Fruit fly (Drosophila melanogaster) whole organism, embryonic: ENCODE measurements around the gene Hydr2.
A peak's percentile ranks its signal among the peaks of the same experiment; 100 is the strongest.

Experiments
- Atf-2 ChIP-seq: fragments of 200-800 bp; sonication (Bioruptor generic); optimal IDR thresholded peaks from 2 replicates; lab custom pipeline; 2016; ENCODE audit warnings: missing biosample characterization, missing genetic modification characterization
- Bgb ChIP-seq: fragments of 200-800 bp; sonication (Bioruptor generic); IDR thresholded peaks from 2 replicates; pipeline ENCODE4 v1.3.6; 2022; ENCODE audit warnings: missing biosample characterization, missing genetic modification characterization; ENCODE audit not compliant: partially characterized antibody
- Blimp-1 ChIP-seq: fragments of 200-800 bp; sonication (Bioruptor generic); optimal IDR thresholded peaks from 3 replicates; lab custom pipeline; 2018; ENCODE audit warnings: missing biosample characterization, missing genetic modification characterization, mild to moderate bottlenecking, moderate library complexity, missing genetic modification reagents
- Bteb2 ChIP-seq: fragments of 200-800 bp; sonication (Bioruptor generic); optimal IDR thresholded peaks from 2 replicates; lab custom pipeline; 2016; ENCODE audit warnings: missing biosample characterization, missing genetic modification characterization
- CG1024 ChIP-seq: fragments of 200-800 bp; sonication (Bioruptor generic); IDR thresholded peaks from 2 replicates; pipeline ENCODE4 v1.3.6; 2022; ENCODE audit warnings: missing biosample characterization, missing genetic modification characterization
- CG11085 ChIP-seq: fragments of 200-800 bp; sonication (Bioruptor generic); IDR thresholded peaks from 2 replicates; pipeline ENCODE4 v1.3.6; 2022; ENCODE audit warnings: missing biosample characterization, missing genetic modification characterization
- CG11560 ChIP-seq: fragments of 200-800 bp; sonication (Bioruptor generic); IDR thresholded peaks from 3 replicates; pipeline ENCODE4 v1.3.6; 2022; ENCODE audit warnings: missing biosample characterization, missing genetic modification characterization
- CG12219 ChIP-seq: fragments of 200-800 bp; sonication (Bioruptor generic); optimal IDR thresholded peaks from 3 replicates; lab custom pipeline; 2018; ENCODE audit warnings: missing biosample characterization, mild to moderate bottlenecking, missing genetic modification characterization
- CG13424 ChIP-seq: fragments of 200-800 bp; sonication (Bioruptor generic); optimal IDR thresholded peaks from 2 replicates; lab custom pipeline; 2019; ENCODE audit warnings: missing biosample characterization, mild to moderate bottlenecking, missing genetic modification characterization, moderate library complexity
- CG13624 ChIP-seq: fragments of 200-800 bp; sonication (Bioruptor generic); optimal IDR thresholded peaks from 2 replicates; lab custom pipeline; 2016; ENCODE audit warnings: missing biosample characterization, missing genetic modification characterization
- CG2116 ChIP-seq: fragments of 200-800 bp; sonication (Bioruptor generic); optimal IDR thresholded peaks from 3 replicates; lab custom pipeline; 2018; ENCODE audit warnings: missing biosample characterization, mild to moderate bottlenecking, missing genetic modification characterization
- CG3065 ChIP-seq: fragments of 200-800 bp; sonication (Bioruptor generic); optimal IDR thresholded peaks from 2 replicates; lab custom pipeline; 2016; ENCODE audit warnings: missing biosample characterization, missing genetic modification characterization
- CG32767 ChIP-seq: fragments of 200-800 bp; sonication (Bioruptor generic); IDR thresholded peaks from 2 replicates; pipeline ENCODE4 v1.3.6; 2022; ENCODE audit warnings: missing biosample characterization, missing genetic modification characterization
- CG32772 ChIP-seq: fragments of 200-800 bp; sonication (Bioruptor generic); IDR thresholded peaks from 2 replicates; pipeline ENCODE4 v1.3.6; 2022; ENCODE audit warnings: missing biosample characterization, missing genetic modification characterization
- CG4404 ChIP-seq: fragments of 200-800 bp; sonication (Bioruptor generic); IDR thresholded peaks from 2 replicates; pipeline ENCODE4 v1.3.6; 2022; ENCODE audit warnings: missing biosample characterization, missing genetic modification characterization
- CG4424 ChIP-seq: fragments of 200-800 bp; sonication (Bioruptor generic); optimal IDR thresholded peaks from 3 replicates; lab custom pipeline; 2016; ENCODE audit warnings: missing biosample characterization, missing genetic modification characterization
- CG4707 ChIP-seq: fragments of 200-800 bp; sonication (Bioruptor generic); optimal IDR thresholded peaks from 2 replicates; lab custom pipeline; 2018; ENCODE audit warnings: missing biosample characterization, mild to moderate bottlenecking, missing genetic modification characterization, moderate library complexity
- CG6272 ChIP-seq: fragments of 200-800 bp; sonication (Bioruptor generic); IDR thresholded peaks from 2 replicates; pipeline ENCODE4 v1.3.6; 2022; ENCODE audit warnings: missing biosample characterization, missing genetic modification characterization
- CG9817 ChIP-seq: fragments of 200-800 bp; sonication (Bioruptor generic); optimal IDR thresholded peaks from 2 replicates; lab custom pipeline; 2018; ENCODE audit warnings: missing biosample characterization, mild to moderate bottlenecking, missing genetic modification characterization, moderate library complexity
- D ChIP-seq, 2 experiments: fragments of 200-800 bp in 1 of 2; fragments of >200 bp in 1 of 2; sonication (Bioruptor generic) in 1 of 2; optimal IDR thresholded peaks; 2 replicates in 1 of 2; 3 replicates in 1 of 2; lab custom pipeline; 2017; ENCODE audit warnings: mild to moderate bottlenecking in 1 of 2, missing biosample characterization in 1 of 2, missing genetic modification characterization in 1 of 2, missing genetic modification reagents in 1 of 2
- Fer1 ChIP-seq: fragments of 200-800 bp; sonication (Bioruptor generic); optimal IDR thresholded peaks from 2 replicates; lab custom pipeline; 2017; ENCODE audit warnings: missing biosample characterization, mild to moderate bottlenecking, missing genetic modification characterization
- HLH4C ChIP-seq: fragments of 200-800 bp; sonication (Bioruptor generic); IDR thresholded peaks from 3 replicates; pipeline ENCODE4 v1.3.6; 2022; ENCODE audit warnings: missing biosample characterization, missing genetic modification characterization; ENCODE audit not compliant: partially characterized antibody
- Hand ChIP-seq: fragments of 200-800 bp; sonication (Bioruptor generic); optimal IDR thresholded peaks from 2 replicates; lab custom pipeline; 2017; ENCODE audit warnings: mild to moderate bottlenecking, missing biosample characterization, missing genetic modification reagents, missing genetic modification characterization
- Med ChIP-seq: fragments of 200-800 bp; sonication (Bioruptor generic); peaks from one replicate; lab custom pipeline; 2016; ENCODE audit warnings: missing biosample characterization, missing genetic modification characterization, mild to moderate bottlenecking, inconsistent platforms, moderate library complexity
- NK7.1 ChIP-seq: fragments of 200-800 bp; sonication (Bioruptor generic); optimal IDR thresholded peaks from 3 replicates; lab custom pipeline; 2016; ENCODE audit warnings: missing biosample characterization, missing genetic modification characterization
- Neu2 ChIP-seq: fragments of 200-800 bp; sonication (Bioruptor generic); optimal IDR thresholded peaks from 3 replicates; lab custom pipeline; 2016; ENCODE audit warnings: missing biosample characterization, missing genetic modification characterization, borderline replicate concordance
- Oli ChIP-seq: fragments of 200-800 bp; sonication (Bioruptor generic); optimal IDR thresholded peaks from 2 replicates; lab custom pipeline; 2018; ENCODE audit warnings: missing biosample characterization, mild to moderate bottlenecking, missing genetic modification characterization, moderate library complexity
- al ChIP-seq: fragments of 200-800 bp; sonication (Bioruptor generic); IDR thresholded peaks from 2 replicates; pipeline ENCODE4 v1.3.6; 2022; ENCODE audit warnings: missing biosample characterization, missing genetic modification characterization
- ash1 ChIP-seq: fragments of 200-800 bp; sonication (Bioruptor generic); optimal IDR thresholded peaks from 2 replicates; lab custom pipeline; 2018; ENCODE audit warnings: missing biosample characterization, mild to moderate bottlenecking, missing genetic modification characterization
- ato ChIP-seq: fragments of 200-800 bp; sonication (Bioruptor generic); IDR thresholded peaks from 2 replicates; pipeline ENCODE4 v1.3.6; 2022; ENCODE audit warnings: missing biosample characterization, missing genetic modification characterization; ENCODE audit not compliant: partially characterized antibody
- bigmax ChIP-seq: fragments of 200-800 bp; sonication (Bioruptor generic); optimal IDR thresholded peaks from 2 replicates; lab custom pipeline; 2018; ENCODE audit warnings: missing biosample characterization, mild to moderate bottlenecking, missing genetic modification characterization
- cas ChIP-seq: fragments of 200-800 bp; sonication (Bioruptor generic); IDR thresholded peaks from 2 replicates; pipeline ENCODE4 v1.3.6; 2022; ENCODE audit warnings: missing biosample characterization, missing genetic modification characterization
- cato ChIP-seq: fragments of 200-800 bp; sonication (Bioruptor generic); optimal IDR thresholded peaks from 2 replicates; lab custom pipeline; 2016; ENCODE audit warnings: missing biosample characterization, missing genetic modification characterization, borderline replicate concordance
- chm ChIP-seq: fragments of 200-800 bp; sonication (Bioruptor generic); IDR thresholded peaks from 2 replicates; pipeline ENCODE4 v1.3.6; 2022; ENCODE audit warnings: missing biosample characterization, missing genetic modification characterization
- dpn ChIP-seq, 2 experiments: fragments of 200-800 bp; sonication (Bioruptor generic); optimal IDR thresholded peaks; 3 replicates each; lab custom pipeline; 2016; ENCODE audit warnings: missing biosample characterization in 2 of 2, missing genetic modification characterization in 2 of 2
- hbn ChIP-seq: fragments of 200-800 bp; sonication (Bioruptor generic); IDR thresholded peaks from 2 replicates; pipeline ENCODE4 v1.3.6; 2022; ENCODE audit warnings: missing biosample characterization, missing genetic modification characterization; ENCODE audit not compliant: partially characterized antibody
- lab ChIP-seq: fragments of 200-800 bp; sonication (Bioruptor generic); optimal IDR thresholded peaks from 3 replicates; lab custom pipeline; 2017; ENCODE audit warnings: missing biosample characterization, missing genetic modification characterization, mild to moderate bottlenecking, moderate library complexity, missing genetic modification reagents
- luna ChIP-seq: fragments of 200-800 bp; sonication (Bioruptor generic); optimal IDR thresholded peaks from 2 replicates; lab custom pipeline; 2016; ENCODE audit warnings: missing biosample characterization, missing genetic modification characterization
- mirr ChIP-seq: fragments of 200-800 bp; sonication (Bioruptor generic); optimal IDR thresholded peaks from 3 replicates; lab custom pipeline; 2018; ENCODE audit warnings: missing biosample characterization, mild to moderate bottlenecking, missing genetic modification characterization
- row ChIP-seq: fragments of 200-800 bp; sonication (Bioruptor generic); IDR thresholded peaks from 3 replicates; pipeline ENCODE4 v1.3.6; 2022; ENCODE audit warnings: missing biosample characterization, missing genetic modification characterization
- sc ChIP-seq, 3 experiments: fragments of >200 bp in 2 of 3; fragments of 200-800 bp in 1 of 3; sonication (Bioruptor generic) in 1 of 3; optimal IDR thresholded peaks; 2 replicates in 2 of 3; 3 replicates in 1 of 3; lab custom pipeline; 2017; ENCODE audit warnings: mild to moderate bottlenecking in 1 of 3, missing biosample characterization in 1 of 3, missing genetic modification characterization in 1 of 3, missing genetic modification reagents in 1 of 3
- sd ChIP-seq: fragments of 200-800 bp; sonication (Bioruptor generic); optimal IDR thresholded peaks from 3 replicates; lab custom pipeline; 2018; ENCODE audit warnings: missing biosample characterization, mild to moderate bottlenecking, missing genetic modification characterization, moderate library complexity
- yki ChIP-seq: fragments of >200 bp; optimal IDR thresholded peaks from 3 replicates; lab custom pipeline; 2018
- zen2 ChIP-seq: fragments of 200-800 bp; sonication (Bioruptor generic); IDR thresholded peaks from 3 replicates; pipeline ENCODE4 v1.3.6; 2022; ENCODE audit warnings: missing biosample characterization, missing genetic modification characterization; ENCODE audit not compliant: partially characterized antibody

The Hydr2 gene

DNA sequence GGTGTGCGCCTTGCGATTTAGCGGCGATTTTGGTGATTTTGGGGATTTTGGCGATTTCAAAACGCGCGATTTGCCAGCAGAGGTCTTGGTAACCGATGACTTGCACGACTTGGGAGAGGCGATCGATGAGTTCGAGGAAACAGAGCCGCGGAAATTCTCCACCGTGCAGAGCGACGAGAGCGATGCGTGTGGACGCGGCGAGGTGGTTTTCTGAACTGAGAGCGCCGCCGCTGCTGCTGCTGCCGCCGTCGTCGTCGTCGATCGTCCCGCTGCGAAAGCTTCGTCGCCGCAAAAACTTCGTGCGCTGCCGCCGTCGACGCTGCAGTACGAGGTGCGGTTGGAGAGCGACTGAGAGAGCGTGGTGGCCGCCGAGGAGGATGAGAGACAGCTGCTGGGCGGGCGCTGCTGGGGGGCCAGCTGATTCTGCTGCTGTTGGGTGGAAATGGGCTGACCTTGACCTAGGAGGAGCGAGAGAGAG is 38.9 kb upstream of the Hydr2 start (continued):
- TF ChIP-seq Blimp-1 (GFP tag; lab: Kevin White, UChicago) (no peak), CG12219 (GFP tag; lab: Kevin White, UChicago) (no peak), cas (GFP tag; lab: Robert Waterston, UW) (no peak), cato (GFP tag; lab: Kevin White, UChicago) (no peak), Atf-2 (GFP tag; lab: Kevin White, UChicago) (no peak), CG6272 (GFP tag; lab: Robert Waterston, UW) (0 out of 2 replicates have a peak, but pooled peaks have one; percentile 16), dpn (GFP tag; optimal IDR thresholded peaks at IDR 0.05; lab: Kevin White, UChicago) (peak in 1 of 2 experiments; percentile 10), CG13424 (no peak), chm (GFP tag; lab: Robert Waterston, UW) (peak; percentile 50; the same call in 1 of the 2 replicates), CG1024 (GFP tag; lab: Robert Waterston, UW) (no peak), NK7.1 (no peak), CG11560 (no peak), CG32767 (no peak), CG4707 (no peak), CG2116 (no peak), Bgb (GFP tag; lab: Robert Waterston, UW) (peak; percentile 51; the same call in 1 of the 2 replicates), CG9817 (tag; lab: Kevin White, UChicago) (no peak), Fer1 (GFP tag; lab: Kevin White, UChicago) (peak; percentile 26), CG3065 (no peak), sd (tag; lab: Kevin White, UChicago) (peak; percentile 35), zen2 (peak; percentile 58; the same call in 1 of the 3 replicates), lab (GFP tag; lab: Kevin White, UChicago) (peak; percentile 37), hbn (GFP tag; lab: Robert Waterston, UW) (0 out of 2 replicates have a peak, but pooled peaks have one; percentile 15), Neu2 (GFP tag; lab: Kevin White, UChicago) (no peak), ato (no peak), ash1 (GFP tag; lab: Kevin White, UChicago) (no peak), CG4424 (GFP tag; lab: Kevin White, UChicago) (no peak), HLH4C (GFP tag; lab: Robert Waterston, UW) (0 out of 3 replicates have a peak, but pooled peaks have one; percentile 7), luna (GFP tag; lab: Kevin White, UChicago) (no peak), CG13624 (GFP tag; lab: Kevin White, UChicago) (no peak), Med (GFP tag; lab: Kevin White, UChicago) (peak; percentile 79), CG4404 (GFP tag; lab: Robert Waterston, UW) (no peak), mirr (GFP tag; lab: Kevin White, UChicago) (no peak), CG11085 (GFP tag; lab: Robert Waterston, UW) (no peak), Oli (tag; lab: Kevin White, UChicago) (no peak), D (optimal IDR thresholded peaks at IDR 0.05; lab: Kevin White, UChicago) (no peak), D (GFP tag; optimal IDR thresholded peaks at IDR 0.05; lab: Kevin White, UChicago) (no peak), sc (optimal IDR thresholded peaks at IDR 0.05; lab: Kevin White, UChicago) (no peak), sc (GFP tag; optimal IDR thresholded peaks at IDR 0.05; lab: Kevin White, UChicago) (no peak), al (GFP tag; lab: Robert Waterston, UW) (no peak), row (GFP tag; lab: Robert Waterston, UW) (no peak), bigmax (GFP tag; lab: Kevin White, UChicago) (no peak), Bteb2 (GFP tag; lab: Kevin White, UChicago) (no peak), yki (no peak), Hand (GFP tag; lab: Kevin White, UChicago) (no peak), CG32772 (GFP tag; lab: Robert Waterston, UW) (no peak)
